Fruit fly (Drosophila melanogaster): ENCODE measurements around the gene pyx.

Gene pyx

dm6 chr3L:224004-224951 lies 1.4 kb upstream of the pyx start:
- TF ChIP-seq sage (GFP tag; optimal IDR thresholded peaks at IDR 0.05) (no peak), sv (GFP tag; optimal IDR thresholded peaks at IDR 0.05) (no peak), woc (GFP tag; optimal IDR thresholded peaks at IDR 0.05) (no peak), tai (GFP tag; optimal IDR thresholded peaks at IDR 0.05) (peak; percentile 56), HLH106 (tag; optimal IDR thresholded peaks at IDR 0.05) (no peak), Hr78 (GFP tag; optimal IDR thresholded peaks at IDR 0.05) (no peak), fru (GFP tag; optimal IDR thresholded peaks at IDR 0.05) (no peak), OdsH (GFP tag; optimal IDR thresholded peaks at IDR 0.05) (peak; percentile 14), Dfd (GFP tag; optimal IDR thresholded peaks at IDR 0.05) (no peak), rgr (GFP tag; optimal IDR thresholded peaks at IDR 0.05) (no peak), Hr83 (GFP tag; optimal IDR thresholded peaks at IDR 0.05; ENCODE audit: poor library complexity, severe bottlenecking) (peak; percentile 52), usp (GFP tag; optimal IDR thresholded peaks at IDR 0.05) (no peak), N (GFP tag; optimal IDR thresholded peaks at IDR 0.05) (no peak), br (GFP tag; optimal IDR thresholded peaks at IDR 0.05) (no peak), Myc (optimal IDR thresholded peaks at IDR 0.05) (no peak), ey (GFP tag; optimal IDR thresholded peaks at IDR 0.05) (no peak), jim (GFP tag; optimal IDR thresholded peaks at IDR 0.05) (peak; percentile 72), dmrt93B (GFP tag; optimal IDR thresholded peaks at IDR 0.05) (no peak), Jra (GFP tag; optimal IDR thresholded peaks at IDR 0.05) (no peak), dsf (GFP tag; optimal IDR thresholded peaks at IDR 0.05; ENCODE audit: borderline replicate concordance) (no peak), Vsx2 (GFP tag; optimal IDR thresholded peaks at IDR 0.05; ENCODE audit: partially characterized antibody) (no peak), Mio (GFP tag; optimal IDR thresholded peaks at IDR 0.05) (peak; percentile 19), psq (GFP tag; optimal IDR thresholded peaks at IDR 0.05) (no peak), pan (optimal IDR thresholded peaks at IDR 0.05) (no peak), foxo (GFP tag; optimal IDR thresholded peaks at IDR 0.05) (no peak), dl (GFP tag; optimal IDR thresholded peaks at IDR 0.05; ENCODE audit: insufficient read depth in 1 of 2, partially characterized antibody in 2 of 2) (peak in 1 of 2 experiments; percentile 32), h (GFP tag; optimal IDR thresholded peaks at IDR 0.05) (no peak), Rel (GFP tag; optimal IDR thresholded peaks at IDR 0.05) (no peak), Rel (tag; optimal IDR thresholded peaks at IDR 0.05) (peak; percentile 29), GATAd (GFP tag; optimal IDR thresholded peaks at IDR 0.05) (no peak), brk (GFP tag; optimal IDR thresholded peaks at IDR 0.05) (no peak), Abd-B (GFP tag; optimal IDR thresholded peaks at IDR 0.05) (no peak), CG9705 (GFP tag; optimal IDR thresholded peaks at IDR 0.05) (no peak), Sp1 (GFP tag; optimal IDR thresholded peaks at IDR 0.05) (peak; percentile 28), CG32264 (GFP tag; optimal IDR thresholded peaks at IDR 0.05) (no peak), lola (GFP tag; optimal IDR thresholded peaks at IDR 0.05) (no peak), Hnf4 (GFP tag; optimal IDR thresholded peaks at IDR 0.05) (peak; percentile 72), CrebA (GFP tag; optimal IDR thresholded peaks at IDR 0.05; ENCODE audit: borderline replicate concordance) (no peak), Dif (GFP tag; optimal IDR thresholded peaks at IDR 0.05; ENCODE audit: partially characterized antibody) (peak; percentile 76)

dm6 chr3L:217480-218118 lies 5.3 kb downstream of the pyx start, which contains the start of gene CG13877:
CG13877 (plus strand) TSS chr3L:218068.
- no peak for TF ChIP-seq Hr78 (GFP tag; optimal IDR thresholded peaks at IDR 0.05)
- TF ChIP-seq dl (GFP tag; optimal IDR thresholded peaks at IDR 0.05; ENCODE audit: insufficient read depth in 1 of 2, partially characterized antibody in 2 of 2) = no peak
- no peak for TF ChIP-seq HLH106 (tag; optimal IDR thresholded peaks at IDR 0.05)
- no peak for TF ChIP-seq ey (GFP tag; optimal IDR thresholded peaks at IDR 0.05)
- no peak for TF ChIP-seq fru (GFP tag; optimal IDR thresholded peaks at IDR 0.05)
- TF ChIP-seq Hr83 (GFP tag; optimal IDR thresholded peaks at IDR 0.05; ENCODE audit: poor library complexity, severe bottlenecking) = no peak
- no peak for TF ChIP-seq Sp1 (GFP tag; optimal IDR thresholded peaks at IDR 0.05)
- no peak for TF ChIP-seq Hnf4 (GFP tag; optimal IDR thresholded peaks at IDR 0.05)
- TF ChIP-seq CG9705 (GFP tag; optimal IDR thresholded peaks at IDR 0.05) = no peak
- TF ChIP-seq Vsx2 (GFP tag; optimal IDR thresholded peaks at IDR 0.05; ENCODE audit: partially characterized antibody) = no peak
- no peak for TF ChIP-seq usp (GFP tag; optimal IDR thresholded peaks at IDR 0.05)
- no peak for TF ChIP-seq Abd-B (GFP tag; optimal IDR thresholded peaks at IDR 0.05)
